Fruit fly (Drosophila melanogaster): ENCODE results near the gene Grx1.
A peak's percentile ranks its signal among the peaks of the same experiment; 100 is the strongest.

Gene Grx1

dm6 chr3L:18869035-18869826 lies at the start of gene Grx1:
TSS of gene Grx1 (plus strand) at chr3L:18869230.
- peak; percentile 56 for TF ChIP-seq noc (tag; optimal IDR thresholded peaks at IDR 0.05)

- no peak for TF ChIP-seq noc (tag; optimal IDR thresholded peaks at IDR 0.05)
Measured at dm6 chr3L:18819262-18819886, 49.7 kb upstream of the Grx1 start.

- no peak for TF ChIP-seq noc (tag; optimal IDR thresholded peaks at IDR 0.05)
Measured at dm6 chr3L:18819887-18820637, 49.0 kb upstream of the Grx1 start.

dm6 chr3L:18820638-18821382 lies 48.2 kb upstream of the Grx1 start, which contains the start of the genes CG14073 and HipHop:
TSS of gene CG14073 (minus strand) at chr3L:18820675.
TSS of gene HipHop (plus strand) at chr3L:18821171.
- TF ChIP-seq noc (tag; optimal IDR thresholded peaks at IDR 0.05), result no peak

- no peak for TF ChIP-seq noc (tag; optimal IDR thresholded peaks at IDR 0.05)
Measured at dm6 chr3L:18822049-18822448, 47.0 kb upstream of the Grx1 start.

dm6 chr3L:18822450-18823220 lies 46.4 kb upstream of the Grx1 start, which contains the start of gene Cat:
TSS of gene Cat (plus strand) at chr3L:18822604.
- TF ChIP-seq noc (tag; optimal IDR thresholded peaks at IDR 0.05), result peak; percentile 75

dm6 chr3L:18823221-18823514 lies 45.9 kb upstream of the Grx1 start:
- TF ChIP-seq noc (tag; optimal IDR thresholded peaks at IDR 0.05), result no peak

dm6 chr3L:18823870-18824561 lies 45.0 kb upstream of the Grx1 start:
- TF ChIP-seq noc (tag; optimal IDR thresholded peaks at IDR 0.05), result no peak

dm6 chr3L:18824851-18825250 lies 44.2 kb upstream of the Grx1 start:
- no peak for TF ChIP-seq noc (tag; optimal IDR thresholded peaks at IDR 0.05)

- peak; percentile 43 for TF ChIP-seq noc (tag; optimal IDR thresholded peaks at IDR 0.05)
Measured at dm6 chr3L:18825993-18826392, 43.0 kb upstream of the Grx1 start.

- TF ChIP-seq noc (tag; optimal IDR thresholded peaks at IDR 0.05), result no peak
Measured at dm6 chr3L:18828318-18828717, 40.7 kb upstream of the Grx1 start.

- TF ChIP-seq noc (tag; optimal IDR thresholded peaks at IDR 0.05), result no peak
Measured at dm6 chr3L:18832195-18832594, 36.8 kb upstream of the Grx1 start.

- no peak for TF ChIP-seq noc (tag; optimal IDR thresholded peaks at IDR 0.05)
Measured at dm6 chr3L:18832708-18833107, 36.3 kb upstream of the Grx1 start.

- TF ChIP-seq noc (tag; optimal IDR thresholded peaks at IDR 0.05), result no peak
Measured at dm6 chr3L:18833234-18833633, 35.8 kb upstream of the Grx1 start.

dm6 chr3L:18834924-18835323 lies 34.1 kb upstream of the Grx1 start:
- TF ChIP-seq noc (tag; optimal IDR thresholded peaks at IDR 0.05), result peak; percentile 29
